Worm (Caenorhabditis elegans): ENCODE results near the gene lgg-1.

Gene lgg-1

ce11 chrII:6348360-6348759, 841 bp upstream of the lgg-1 start (continued):
- peak; percentile 65 for TF ChIP-seq nhr-6 (tag; optimal IDR thresholded peaks at IDR 0.05)
- no peak for TF ChIP-seq nhr-12 (tag; optimal IDR thresholded peaks at IDR 0.05)
- peak; percentile 82 for TF ChIP-seq lin-11 (tag; optimal IDR thresholded peaks at IDR 0.05)
- TF ChIP-seq lin-13 (GFP tag; optimal IDR thresholded peaks at IDR 0.05) = peak; percentile 83

- TF ChIP-seq blmp-1 (tag; optimal IDR thresholded peaks at IDR 0.05; ENCODE audit: insufficient read depth) (peak; percentile 20), sem-4 (tag; optimal IDR thresholded peaks at IDR 0.05) (no peak), nhr-25 (tag; optimal IDR thresholded peaks at IDR 0.05) (peak; percentile 81), F13H6.1 (tag; optimal IDR thresholded peaks at IDR 0.05) (peak; percentile 54), sma-9 (GFP tag; optimal IDR thresholded peaks at IDR 0.05) (peak; percentile 62), sma-9 (tag; optimal IDR thresholded peaks at IDR 0.05) (no peak), peb-1 (tag; optimal IDR thresholded peaks at IDR 0.05) (no peak), fos-1 (tag; optimal IDR thresholded peaks at IDR 0.05) (peak; percentile 14), mbf-1 (tag; optimal IDR thresholded peaks at IDR 0.05) (no peak), lin-13 (GFP tag; optimal IDR thresholded peaks at IDR 0.05) (peak; percentile 73), nhr-6 (tag; optimal IDR thresholded peaks at IDR 0.05) (peak; percentile 86), Y55F3AM.14 (GFP tag; optimal IDR thresholded peaks at IDR 0.05) (peak; percentile 20), gmeb-1 (tag; optimal IDR thresholded peaks at IDR 0.05) (peak; percentile 55), sma-3 (GFP tag; optimal IDR thresholded peaks at IDR 0.05) (peak; percentile 79), nhr-12 (tag; optimal IDR thresholded peaks at IDR 0.05) (no peak), nhr-21 (tag; optimal IDR thresholded peaks at IDR 0.05) (peak; percentile 90), alr-1 (tag; optimal IDR thresholded peaks at IDR 0.05) (no peak), nhr-77 (tag; optimal IDR thresholded peaks at IDR 0.05) (no peak), skn-1 (tag; optimal IDR thresholded peaks at IDR 0.05) (peak; percentile 82), snpc-4 (tag; optimal IDR thresholded peaks at IDR 0.05) (no peak), ztf-1 (GFP tag; conservative IDR thresholded peaks at IDR 0.05) (0 out of 2 replicates have a peak, but pooled peaks have one; percentile 66), elt-3 (tag; optimal IDR thresholded peaks at IDR 0.05) (no peak), nhr-129 (tag; optimal IDR thresholded peaks at IDR 0.05) (peak; percentile 89), crh-2 (tag; optimal IDR thresholded peaks at IDR 0.05) (peak; percentile 79), lsy-2 (tag; optimal IDR thresholded peaks at IDR 0.05) (peak; percentile 37 to 83), C34F6.9 (tag; optimal IDR thresholded peaks at IDR 0.05) (peak; percentile 78), egl-27 (tag; optimal IDR thresholded peaks at IDR 0.05) (peak; percentile 25), nhr-237 (tag; optimal IDR thresholded peaks at IDR 0.05) (no peak), nhr-10 (tag; optimal IDR thresholded peaks at IDR 0.05) (peak; percentile 42), ama-1 (optimal IDR thresholded peaks at IDR 0.05) (peak; percentile 98), unc-55 (GFP tag; optimal IDR thresholded peaks at IDR 0.05) (peak; percentile 53), ztf-4 (tag; optimal IDR thresholded peaks at IDR 0.05) (peak; percentile 95), ztf-11 (tag; optimal IDR thresholded peaks at IDR 0.05) (no peak), zag-1 (tag; optimal IDR thresholded peaks at IDR 0.05) (no peak)
Observed at ce11 chrII:6346551-6347079, 904 bp downstream of the lgg-1 start.

- TF ChIP-seq ceh-16 (tag; optimal IDR thresholded peaks at IDR 0.05) (peak; percentile 57), peb-1 (tag; optimal IDR thresholded peaks at IDR 0.05) (no peak), ztf-4 (tag; optimal IDR thresholded peaks at IDR 0.05) (peak; percentile 12), snpc-4 (tag; optimal IDR thresholded peaks at IDR 0.05) (no peak), lsy-2 (tag; optimal IDR thresholded peaks at IDR 0.05) (peak in 1 of 2 experiments; percentile 4), fos-1 (tag; optimal IDR thresholded peaks at IDR 0.05) (peak; percentile 23), crh-2 (tag; optimal IDR thresholded peaks at IDR 0.05) (peak; percentile 33), ama-1 (optimal IDR thresholded peaks at IDR 0.05) (peak; percentile 38), sma-3 (GFP tag; optimal IDR thresholded peaks at IDR 0.05) (peak; percentile 10), nhr-25 (tag; optimal IDR thresholded peaks at IDR 0.05) (peak; percentile 79), nhr-21 (tag; optimal IDR thresholded peaks at IDR 0.05) (peak; percentile 51), sma-9 (GFP tag; optimal IDR thresholded peaks at IDR 0.05) (peak; percentile 48), sma-9 (tag; optimal IDR thresholded peaks at IDR 0.05) (no peak), lin-11 (tag; optimal IDR thresholded peaks at IDR 0.05) (no peak), blmp-1 (tag; optimal IDR thresholded peaks at IDR 0.05; ENCODE audit: insufficient read depth) (peak; percentile 45), nhr-77 (tag; optimal IDR thresholded peaks at IDR 0.05) (no peak)
Observed at ce11 chrII:6345195-6346158, 2.0 kb downstream of the lgg-1 start, which contains the start of gene C32D5.8. Gene C32D5.8 (minus strand): TSS chrII:6345964.

All from whole organism, L2 larva.